5 worm cellular contexts compared by ENCODE assay signal in genomic region chrII:6383183-6383695, ce11.
TF ChIP-seq lines count a peak whose summit lies in the region.

Gene F58F12.1 (plus strand): TSS chrII:6383645.

TF ChIP-seq in whole organism, L1 larva, 84 proteins besides CTCF, POLR2A, EP300 and RAD21 (continues in another document):
- TF ChIP-seq nhr-11 (tag; optimal IDR thresholded peaks at IDR 0.05; lab: Kevin White, UChicago) (no peak), jun-1 (tag; optimal IDR thresholded peaks at IDR 0.05; lab: Kevin White, UChicago) (peak; percentile 44), vab-15 (tag; optimal IDR thresholded peaks at IDR 0.05; lab: Kevin White, UChicago) (no peak), ceh-8 (GFP tag; optimal IDR thresholded peaks at IDR 0.05; lab: Kevin White, UChicago) (no peak), elt-2 (tag; optimal IDR thresholded peaks at IDR 0.05; lab: Kevin White, UChicago) (no peak), alr-1 (tag; optimal IDR thresholded peaks at IDR 0.05; lab: Kevin White, UChicago; ENCODE audit: borderline replicate concordance) (no peak), egl-27 (tag; optimal IDR thresholded peaks at IDR 0.05; lab: Kevin White, UChicago) (no peak), sptf-1 (tag; optimal IDR thresholded peaks at IDR 0.05; lab: Kevin White, UChicago) (no peak), snpc-4 (tag; optimal IDR thresholded peaks at IDR 0.05; lab: Kevin White, UChicago) (peak; percentile 64), blmp-1 (tag; optimal IDR thresholded peaks at IDR 0.05; lab: Kevin White, UChicago) (peak; percentile 75), dsc-1 (tag; optimal IDR thresholded peaks at IDR 0.05; lab: Kevin White, UChicago) (peak; percentile 35), nhr-84 (tag; optimal IDR thresholded peaks at IDR 0.05; lab: Kevin White, UChicago) (no peak), zip-4 (GFP tag; optimal IDR thresholded peaks at IDR 0.05; lab: Kevin White, UChicago) (no peak), nhr-12 (tag; optimal IDR thresholded peaks at IDR 0.05; lab: Kevin White, UChicago) (no peak), xbp-1 (tag; optimal IDR thresholded peaks at IDR 0.05; lab: Kevin White, UChicago) (peak; percentile 75), swsn-7 (tag; optimal IDR thresholded peaks at IDR 0.05; lab: Kevin White, UChicago) (peak; percentile 44), tbx-2 (tag; optimal IDR thresholded peaks at IDR 0.05; lab: Kevin White, UChicago) (peak; percentile 78), ceh-82 (tag; optimal IDR thresholded peaks at IDR 0.05; lab: Kevin White, UChicago) (peak in 2 of 3 experiments; percentile 39 to 70)

TF ChIP-seq in whole organism, L3 larva, 47 proteins besides CTCF, POLR2A, EP300 and RAD21 (continues in another document):
- no peak for TF ChIP-seq skn-1 (tag; optimal IDR thresholded peaks at IDR 0.05; lab: Kevin White, UChicago)
- TF ChIP-seq nfya-1 (tag; optimal IDR thresholded peaks at IDR 0.05; lab: Kevin White, UChicago; ENCODE audit: insufficient read depth) = peak; percentile 72
- peak; percentile 80 for TF ChIP-seq pha-4 (tag; optimal IDR thresholded peaks at IDR 0.05; lab: Kevin White, UChicago)
- no peak for TF ChIP-seq mml-1 (tag; optimal IDR thresholded peaks at IDR 0.05; lab: Kevin White, UChicago)
- TF ChIP-seq ztf-4 (tag; optimal IDR thresholded peaks at IDR 0.05; lab: Kevin White, UChicago) = no peak
- no peak for TF ChIP-seq jun-1 (tag; optimal IDR thresholded peaks at IDR 0.05; lab: Kevin White, UChicago)
- peak; percentile 8 for TF ChIP-seq pqm-1 (tag; optimal IDR thresholded peaks at IDR 0.05; lab: Kevin White, UChicago)
- TF ChIP-seq zag-1 (tag; optimal IDR thresholded peaks at IDR 0.05; lab: Kevin White, UChicago) = no peak
- no peak for TF ChIP-seq aly-2 (tag; optimal IDR thresholded peaks at IDR 0.05; lab: Kevin White, UChicago)
- no peak for TF ChIP-seq nhr-237 (tag; optimal IDR thresholded peaks at IDR 0.05; lab: Kevin White, UChicago)
- TF ChIP-seq ceh-9 (tag; optimal IDR thresholded peaks at IDR 0.05; lab: Kevin White, UChicago) = no peak
- TF ChIP-seq tbx-2 (tag; optimal IDR thresholded peaks at IDR 0.05; lab: Kevin White, UChicago) = no peak
- TF ChIP-seq daf-12 (tag; optimal IDR thresholded peaks at IDR 0.05; lab: Kevin White, UChicago) = no peak
- TF ChIP-seq nhr-76 (tag; optimal IDR thresholded peaks at IDR 0.05; lab: Kevin White, UChicago) = no peak
- TF ChIP-seq egl-27 (tag; optimal IDR thresholded peaks at IDR 0.05; lab: Kevin White, UChicago) = no peak
- TF ChIP-seq nhr-25 (tag; optimal IDR thresholded peaks at IDR 0.05; lab: Kevin White, UChicago) = peak; percentile 57
- no peak for TF ChIP-seq ZK546.5 (tag; optimal IDR thresholded peaks at IDR 0.05; lab: Kevin White, UChicago)
- TF ChIP-seq ceh-82 (tag; optimal IDR thresholded peaks at IDR 0.05; lab: Kevin White, UChicago) = no peak
- TF ChIP-seq nhr-77 (tag; optimal IDR thresholded peaks at IDR 0.05; lab: Kevin White, UChicago) = no peak
- TF ChIP-seq elt-1 (tag; optimal IDR thresholded peaks at IDR 0.05; lab: Kevin White, UChicago) = no peak

TF ChIP-seq in whole organism, early embryonic, 17 proteins besides CTCF, POLR2A, EP300 and RAD21:
- TF ChIP-seq aly-1 (tag; optimal IDR thresholded peaks at IDR 0.05; lab: Kevin White, UChicago) (no peak), flt-1 (GFP tag; IDR thresholded peaks at IDR 0.05; lab: Robert Waterston, UW) (no peak), hnd-1 (tag; optimal IDR thresholded peaks at IDR 0.05; lab: Kevin White, UChicago) (no peak), sea-1 (GFP tag; conservative IDR thresholded peaks at IDR 0.05; lab: Robert Waterston, UW) (no peak), F13C5.2 (tag; optimal IDR thresholded peaks at IDR 0.05; lab: Kevin White, UChicago) (peak; percentile 52), tbx-37 (GFP tag; conservative IDR thresholded peaks at IDR 0.05; lab: Robert Waterston, UW) (peak; percentile 38; the same call in 1 of the 2 replicates), scrt-1 (GFP tag; IDR thresholded peaks at IDR 0.05; lab: Robert Waterston, UW) (no peak), tra-4 (tag; optimal IDR thresholded peaks at IDR 0.05; lab: Kevin White, UChicago) (no peak), B0310.2 (tag; optimal IDR thresholded peaks at IDR 0.05; lab: Kevin White, UChicago) (no peak)
TF ChIP-seq in whole organism, early embryonic: peak in this region for 2.

TF ChIP-seq in whole organism, midembryonic, 9 proteins besides CTCF, POLR2A, EP300 and RAD21:
- TF ChIP-seq med-1 (GFP tag; optimal IDR thresholded peaks at IDR 0.05; lab: Kevin White, UChicago; ENCODE audit: insufficient read depth) (no peak), flt-1 (GFP tag; IDR thresholded peaks at IDR 0.05; lab: Robert Waterston, UW) (peak; percentile 47; the same call in 1 of the 2 replicates)

TF ChIP-seq in whole organism, young adult, 124 proteins besides CTCF, POLR2A, EP300 and RAD21:
- TF ChIP-seq efl-1 (GFP tag; optimal IDR thresholded peaks at IDR 0.05; lab: Kevin White, UChicago) (peak; percentile 13), atf-7 (tag; optimal IDR thresholded peaks at IDR 0.05; lab: Kevin White, UChicago) (no peak), ztf-18 (tag; optimal IDR thresholded peaks at IDR 0.05; lab: Kevin White, UChicago) (peak; percentile 41), tlf-1 (GFP tag; optimal IDR thresholded peaks at IDR 0.05; lab: Kevin White, UChicago) (peak; percentile 5), Y67H2A.10 (GFP tag; conservative IDR thresholded peaks at IDR 0.05; lab: Robert Waterston, UW) (0 out of 2 replicates have a peak, but pooled peaks have one; percentile 25), F33H1.4 (GFP tag; IDR thresholded peaks at IDR 0.05; lab: Robert Waterston, UW) (peak; percentile 15; the same call in 1 of the 2 replicates), hmg-1.2 (GFP tag; IDR thresholded peaks at IDR 0.05; lab: Robert Waterston, UW) (peak; percentile 38; the same call in 1 of the 2 replicates), F23B12.7 (tag; optimal IDR thresholded peaks at IDR 0.05; lab: Kevin White, UChicago; ENCODE audit: insufficient read depth) (peak; percentile 93), snpc-4 (GFP tag; optimal IDR thresholded peaks at IDR 0.05; lab: Kevin White, UChicago) (peak; percentile 27), snpc-4 (tag; optimal IDR thresholded peaks at IDR 0.05; lab: Kevin White, UChicago) (peak in 2 of 4 experiments; percentile 24 to 57), nhr-80 (tag; optimal IDR thresholded peaks at IDR 0.05; lab: Kevin White, UChicago) (peak; percentile 40), attf-5 (GFP tag; optimal IDR thresholded peaks at IDR 0.05; lab: Kevin White, UChicago) (peak; percentile 63), hmg-20 (GFP tag; IDR thresholded peaks at IDR 0.05; lab: Robert Waterston, UW) (no peak), lin-54 (GFP tag; optimal IDR thresholded peaks at IDR 0.05; lab: Kevin White, UChicago) (peak; percentile 45), ceh-100 (GFP tag; IDR thresholded peaks at IDR 0.05; lab: Robert Waterston, UW) (peak; percentile 33; the same call in 1 of the 2 replicates), D2030.7 (GFP tag; IDR thresholded peaks at IDR 0.05; lab: Robert Waterston, UW) (peak; percentile 21; the same call in 1 of the 2 replicates), ceh-27 (GFP tag; optimal IDR thresholded peaks at IDR 0.05; lab: Kevin White, UChicago) (peak; percentile 53), madf-6 (GFP tag; IDR thresholded peaks at IDR 0.05; lab: Robert Waterston, UW) (peak; percentile 46; the same call in 1 of the 2 replicates), lsl-1 (GFP tag; optimal IDR thresholded peaks at IDR 0.05; lab: Kevin White, UChicago) (peak; percentile 53), dox-1 (GFP tag; IDR thresholded peaks at IDR 0.05; lab: Robert Waterston, UW) (peak; percentile 56), madf-3 (GFP tag; IDR thresholded peaks at IDR 0.05; lab: Robert Waterston, UW) (no peak), tbp1 (GFP tag; optimal IDR thresholded peaks at IDR 0.05; lab: Kevin White, UChicago) (no peak), F52B5.7 (tag; optimal IDR thresholded peaks at IDR 0.05; lab: Kevin White, UChicago) (no peak), ceh-91 (GFP tag; IDR thresholded peaks at IDR 0.05; lab: Robert Waterston, UW) (peak; percentile 43), egl-18 (GFP tag; IDR thresholded peaks at IDR 0.05; lab: Robert Waterston, UW) (no peak), unc-130 (GFP tag; optimal IDR thresholded peaks at IDR 0.05; lab: Kevin White, UChicago) (peak; percentile 81), mcd-1 (GFP tag; IDR thresholded peaks at IDR 0.05; lab: Robert Waterston, UW) (peak; percentile 92), snpc-3.4 (tag; optimal IDR thresholded peaks at IDR 0.05; lab: Kevin White, UChicago) (peak; percentile 46), ZK185.1 (tag; optimal IDR thresholded peaks at IDR 0.05; lab: Kevin White, UChicago; ENCODE audit: poor library complexity, severe bottlenecking) (peak; percentile 63), C17E4.6 (GFP tag; IDR thresholded peaks at IDR 0.05; lab: Robert Waterston, UW) (no peak), Y79H2A.3 (GFP tag; conservative IDR thresholded peaks at IDR 0.05; lab: Robert Waterston, UW) (no peak), cebp-1 (GFP tag; IDR thresholded peaks at IDR 0.05; lab: Robert Waterston, UW) (no peak), cebp-1 (tag; optimal IDR thresholded peaks at IDR 0.05; lab: Kevin White, UChicago) (peak; percentile 10), akir-1 (GFP tag; optimal IDR thresholded peaks at IDR 0.05; lab: Kevin White, UChicago) (no peak)

Comparison
In these comparisons a context has a peak if more than half of its experiments do, and no peak if none do; other contexts are left out.
1. Of the 8 proteins assayed by ChIP-seq in both whole organism, young adult and whole organism, L1 larva: peak only in whole organism, young adult: none; only in whole organism, L1 larva: dpl-1, lin-35 and nhr-90; in both: efl-1, snpc-4 and unc-130; in neither: 2.